Worm (Caenorhabditis elegans) whole organism, early embryonic: ENCODE measurements around the gene let-268.
"Not testable (repeated sequence)": the region's sequence is repeated elsewhere in the genome, so short reads cannot be mapped to it uniquely, and the experiment has no call there.

Experiments used
- F13C5.2 ChIP-seq: sonication (generic microtip); optimal IDR thresholded peaks from 2 replicates; lab custom pipeline; 2017; ENCODE audit warnings: mild to moderate bottlenecking, missing genetic modification characterization, inconsistent platforms, missing compliant biosample characterization
- ama-1 ChIP-seq: fragments of 150-350 bp; optimal IDR thresholded peaks from 2 replicates; lab custom pipeline; 2014
- ceh-13 ChIP-seq: fragments of 200-800 bp; sonication (Bioruptor generic); optimal IDR thresholded peaks from 2 replicates; lab custom pipeline; 2018; ENCODE audit warnings: mild to moderate bottlenecking, missing genetic modification characterization, missing compliant biosample characterization
- ceh-36 ChIP-seq: sonication (generic microtip); optimal IDR thresholded peaks from 2 replicates; lab custom pipeline; 2016; ENCODE audit warnings: missing genetic modification characterization, inconsistent platforms, missing compliant biosample characterization
- ets-7 ChIP-seq: sonication (generic microtip); optimal IDR thresholded peaks from 2 replicates; lab custom pipeline; 2016; ENCODE audit warnings: missing genotype, missing genetic modification characterization, missing compliant biosample characterization
- flt-1 ChIP-seq: fragments of 200-800 bp; sonication (Bioruptor generic); IDR thresholded peaks from 2 replicates; pipeline ENCODE4 v1.3.6; 2022; ENCODE audit warnings: missing genetic modification characterization, missing compliant biosample characterization
- hmbx-1 ChIP-seq: sonication (generic microtip); optimal IDR thresholded peaks from 2 replicates; lab custom pipeline; 2016; ENCODE audit warnings: mild to moderate bottlenecking, missing genetic modification characterization, missing compliant biosample characterization
- hmg-4 ChIP-seq: fragments of 200-800 bp; sonication (Bioruptor generic); optimal IDR thresholded peaks from 2 replicates; lab custom pipeline; 2018; ENCODE audit warnings: mild to moderate bottlenecking, missing genetic modification characterization, missing compliant biosample characterization
- hnd-1 ChIP-seq: sonication (generic microtip); optimal IDR thresholded peaks from 2 replicates; lab custom pipeline; 2016; ENCODE audit warnings: missing genetic modification characterization, missing compliant biosample characterization
- tbx-11 ChIP-seq: fragments of 200-800 bp; sonication (Bioruptor generic); IDR thresholded peaks from 2 replicates; pipeline ENCODE4 v1.3.6; 2022; ENCODE audit warnings: missing genetic modification characterization, missing compliant biosample characterization
- tbx-37 ChIP-seq: fragments of 200-800 bp; sonication (Bioruptor generic); conservative IDR thresholded peaks from 2 replicates; pipeline ENCODE4 v1.3.6; 2022; ENCODE audit warnings: missing genetic modification reagents, missing genetic modification characterization, missing compliant biosample characterization
- tra-4 ChIP-seq: sonication (generic microtip); optimal IDR thresholded peaks from 2 replicates; lab custom pipeline; 2017; ENCODE audit warnings: missing genetic modification characterization, missing compliant biosample characterization

- not testable (repeated sequence) for TF ChIP-seq ama-1 (lab: Kevin White, UChicago); ets-7 (tag; lab: Kevin White, UChicago); ceh-13; ceh-36 (tag; lab: Kevin White, UChicago); flt-1 (GFP tag; lab: Robert Waterston, UW); hnd-1; hmbx-1; hmg-4 (GFP tag; lab: Kevin White, UChicago); F13C5.2 (tag; lab: Kevin White, UChicago); tra-4 (tag; lab: Kevin White, UChicago)
- TF ChIP-seq tbx-11 (GFP tag; lab: Robert Waterston, UW): peak; percentile 77; the same call in 1 of the 2 replicates
- peak; percentile 49; the same call in 1 of the 2 replicates for TF ChIP-seq tbx-37 (GFP tag; lab: Robert Waterston, UW)
These were observed 5.0 kb downstream of the let-268 start for ce11 chrII:10034769-10035168.
